Fruit fly (Drosophila melanogaster): ENCODE measurements around the gene asl.

asl gene

dm6 chr3R:5608422-5608821 lies 2.1 kb upstream of the asl start:
- TF ChIP-seq CG17806 (tag; optimal IDR thresholded peaks at IDR 0.05): no peak
- TF ChIP-seq fd96Ca (GFP tag; IDR thresholded peaks at IDR 0.05): 0 out of 3 replicates have a peak, but pooled peaks have one; percentile 38

dm6 chr3R:5601044-5601523 lies 5.3 kb downstream of the asl start, which contains the start of the genes kra and SecS:
kra (minus strand) TSS chr3R:5601136.
SecS (plus strand) TSS chr3R:5601433.
- TF ChIP-seq Snoo (tag; optimal IDR thresholded peaks at IDR 0.05) (peak; percentile 35), CG8159 (tag; optimal IDR thresholded peaks at IDR 0.05) (peak; percentile 32), CG4496 (GFP tag; IDR thresholded peaks at IDR 0.05) (no peak), CG8301 (tag; optimal IDR thresholded peaks at IDR 0.05) (peak; percentile 11), CG34367 (tag; optimal IDR thresholded peaks at IDR 0.05) (peak; percentile 11), CG15710 (tag; optimal IDR thresholded peaks at IDR 0.05) (peak; percentile 38), CG9948 (tag; optimal IDR thresholded peaks at IDR 0.05) (peak; percentile 40), CG17806 (tag; optimal IDR thresholded peaks at IDR 0.05) (peak; percentile 29), Ets98B (GFP tag; IDR thresholded peaks at IDR 0.05) (no peak)

dm6 chr3R:5600361-5601043 lies 5.8 kb downstream of the asl start:
- TF ChIP-seq CG34367 (tag; optimal IDR thresholded peaks at IDR 0.05) (peak; percentile 9), Pif1A (GFP tag; optimal IDR thresholded peaks at IDR 0.05) (no peak), fd96Ca (GFP tag; IDR thresholded peaks at IDR 0.05) (no peak), EcR (GFP tag; optimal IDR thresholded peaks at IDR 0.05) (peak; percentile 54), CG8159 (tag; optimal IDR thresholded peaks at IDR 0.05) (no peak), rn (GFP tag; IDR thresholded peaks at IDR 0.05) (no peak), Ets98B (GFP tag; IDR thresholded peaks at IDR 0.05) (no peak), CG10348 (GFP tag; IDR thresholded peaks at IDR 0.05) (no peak), CG9948 (tag; optimal IDR thresholded peaks at IDR 0.05) (no peak), CG13204 (GFP tag; optimal IDR thresholded peaks at IDR 0.05) (no peak), CG17806 (tag; optimal IDR thresholded peaks at IDR 0.05) (no peak), CG8301 (tag; optimal IDR thresholded peaks at IDR 0.05) (no peak), CG15710 (tag; optimal IDR thresholded peaks at IDR 0.05) (no peak)

DNA sequence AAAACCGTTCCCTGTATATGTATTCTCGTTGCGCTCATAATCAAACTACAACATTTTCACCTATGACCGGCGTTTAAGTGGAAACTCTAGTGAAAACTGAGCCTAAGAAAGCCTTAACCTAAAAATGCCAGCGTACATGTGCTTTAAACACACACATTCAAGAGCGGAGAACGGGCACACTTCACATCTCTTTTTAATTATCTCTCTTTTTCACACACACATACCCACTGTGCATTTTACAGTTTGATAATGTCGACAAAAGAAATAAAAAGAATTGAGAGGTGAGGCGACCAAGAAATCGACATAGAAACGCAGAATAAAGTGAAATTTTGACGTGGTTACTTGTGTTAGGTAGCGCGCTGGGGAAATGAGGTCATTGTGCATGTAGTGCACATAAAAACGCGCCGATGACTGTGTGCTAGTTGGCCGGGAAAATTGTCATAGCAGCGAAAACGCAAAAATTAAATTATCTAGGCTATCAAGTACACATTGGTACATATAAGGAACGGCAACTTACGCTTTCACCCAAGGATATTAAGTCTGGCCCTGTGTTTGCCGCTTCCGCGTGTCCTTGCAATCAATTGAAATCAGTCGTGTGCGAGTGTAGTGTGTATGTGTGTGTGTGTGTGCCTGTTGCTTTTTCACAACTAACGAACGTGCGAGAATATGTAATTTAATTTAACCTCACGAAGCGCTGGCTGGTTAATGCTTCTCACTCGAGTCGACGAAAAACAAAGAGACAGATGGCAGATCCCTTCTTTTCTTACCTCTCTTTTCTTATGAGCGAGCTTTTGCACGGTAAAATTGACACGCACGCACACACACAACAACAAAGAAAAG lies 6.6 kb downstream of the asl start:
- TF ChIP-seq Snoo (tag; optimal IDR thresholded peaks at IDR 0.05) (no peak), CG8301 (tag; optimal IDR thresholded peaks at IDR 0.05) (no peak), CG8159 (tag; optimal IDR thresholded peaks at IDR 0.05) (no peak), D1 (tag; optimal IDR thresholded peaks at IDR 0.05) (no peak), CG9948 (tag; optimal IDR thresholded peaks at IDR 0.05) (no peak), CG13204 (GFP tag; optimal IDR thresholded peaks at IDR 0.05) (no peak), EcR (GFP tag; optimal IDR thresholded peaks at IDR 0.05) (no peak), rn (GFP tag; IDR thresholded peaks at IDR 0.05) (no peak), CG12605 (GFP tag; IDR thresholded peaks at IDR 0.05) (no peak), CG34367 (tag; optimal IDR thresholded peaks at IDR 0.05) (no peak), CG15710 (tag; optimal IDR thresholded peaks at IDR 0.05) (no peak), Ets98B (GFP tag; IDR thresholded peaks at IDR 0.05) (no peak), fd96Ca (GFP tag; IDR thresholded peaks at IDR 0.05) (no peak), CG4496 (GFP tag; IDR thresholded peaks at IDR 0.05) (no peak), CG10348 (GFP tag; IDR thresholded peaks at IDR 0.05) (no peak), Pif1A (GFP tag; optimal IDR thresholded peaks at IDR 0.05) (no peak), Pif1B (GFP tag; optimal IDR thresholded peaks at IDR 0.05) (no peak), CG32121 (GFP tag; IDR thresholded peaks at IDR 0.05) (no peak)

dm6 chr3R:5594878-5595277 lies 11.5 kb downstream of the asl start:
- no peak for TF ChIP-seq Snoo (tag; optimal IDR thresholded peaks at IDR 0.05)
- TF ChIP-seq gl (tag; optimal IDR thresholded peaks at IDR 0.05): no peak
- 0 out of 2 replicates have a peak, but pooled peaks have one; percentile 20 for TF ChIP-seq CG12605 (GFP tag; IDR thresholded peaks at IDR 0.05)

dm6 chr3R:5592009-5592572 lies 14.3 kb downstream of the asl start:
- no peak for TF ChIP-seq CG13204 (GFP tag; optimal IDR thresholded peaks at IDR 0.05)
- no peak for TF ChIP-seq CG14655 (GFP tag; optimal IDR thresholded peaks at IDR 0.05)
- no peak for TF ChIP-seq Pif1B (GFP tag; optimal IDR thresholded peaks at IDR 0.05)
- TF ChIP-seq CG12605 (GFP tag; IDR thresholded peaks at IDR 0.05): no peak
- TF ChIP-seq CG8159 (tag; optimal IDR thresholded peaks at IDR 0.05): no peak
- no peak for TF ChIP-seq Ets98B (GFP tag; IDR thresholded peaks at IDR 0.05)
- no peak for TF ChIP-seq Pif1A (GFP tag; optimal IDR thresholded peaks at IDR 0.05)
- TF ChIP-seq CG10348 (GFP tag; IDR thresholded peaks at IDR 0.05): no peak
- peak; percentile 30 for TF ChIP-seq EcR (GFP tag; optimal IDR thresholded peaks at IDR 0.05)
- TF ChIP-seq Snoo (tag; optimal IDR thresholded peaks at IDR 0.05): no peak
- 0 out of 3 replicates have a peak, but pooled peaks have one; percentile 34 for TF ChIP-seq CG4496 (GFP tag; IDR thresholded peaks at IDR 0.05)
- TF ChIP-seq CG32121 (GFP tag; IDR thresholded peaks at IDR 0.05): no peak
- no peak for TF ChIP-seq CG8301 (tag; optimal IDR thresholded peaks at IDR 0.05)
- no peak for TF ChIP-seq CG15710 (tag; optimal IDR thresholded peaks at IDR 0.05)
